ENCODE assay signal across 1 fruit fly cellular context in genomic region chrX:3297444-3298300, dm6.
A peak's percentile ranks its signal among the peaks of the same experiment; 100 is the strongest.
TF ChIP-seq lines count a peak whose summit lies in the region.

No protein-coding gene starts in this region.

TF ChIP-seq in whole organism, embryonic, 481 proteins besides CTCF, POLR2A, EP300 and RAD21 (continued from another document and continues in another):
- no peak for TF ChIP-seq Nf-YB (GFP tag; optimal IDR thresholded peaks at IDR 0.05; lab: Kevin White, UChicago)
- TF ChIP-seq CG17328 (GFP tag; IDR thresholded peaks at IDR 0.05; lab: Robert Waterston, UW), result 0 out of 2 replicates have a peak, but pooled peaks have one; percentile 8
- no peak for TF ChIP-seq CG18619 (GFP tag; optimal IDR thresholded peaks at IDR 0.05; lab: Kevin White, UChicago)
- no peak for TF ChIP-seq jigr1 (GFP tag; IDR thresholded peaks at IDR 0.05; lab: Robert Waterston, UW)
- no peak for TF ChIP-seq CG7987 (GFP tag; optimal IDR thresholded peaks at IDR 0.05; lab: Kevin White, UChicago)
- no peak for TF ChIP-seq Abd-B (GFP tag; optimal IDR thresholded peaks at IDR 0.05; lab: Kevin White, UChicago)
- no peak for TF ChIP-seq CG10543 (GFP tag; optimal IDR thresholded peaks at IDR 0.05; lab: Kevin White, UChicago)
- no peak for TF ChIP-seq dmrt11E (tag; optimal IDR thresholded peaks at IDR 0.05; lab: Kevin White, UChicago)
- no peak for TF ChIP-seq GATAe (GFP tag; conservative IDR thresholded peaks at IDR 0.05; lab: Robert Waterston, UW)
- TF ChIP-seq Ravus (GFP tag; IDR thresholded peaks at IDR 0.05; lab: Robert Waterston, UW), result no peak
- no peak for TF ChIP-seq CG15269 (tag; optimal IDR thresholded peaks at IDR 0.05; lab: Kevin White, UChicago)
- TF ChIP-seq CG17612 (GFP tag; IDR thresholded peaks at IDR 0.05; lab: Robert Waterston, UW), result no peak
- TF ChIP-seq sima (GFP tag; optimal IDR thresholded peaks at IDR 0.05; lab: Kevin White, UChicago), result no peak
- TF ChIP-seq ind (GFP tag; optimal IDR thresholded peaks at IDR 0.05; lab: Kevin White, UChicago), result no peak
- TF ChIP-seq CG16813 (GFP tag; IDR thresholded peaks at IDR 0.05; lab: Robert Waterston, UW; ENCODE audit: partially characterized antibody), result no peak
- no peak for TF ChIP-seq gcm (GFP tag; optimal IDR thresholded peaks at IDR 0.05; lab: Kevin White, UChicago)
- no peak for TF ChIP-seq Aef1 (GFP tag; IDR thresholded peaks at IDR 0.05; lab: Robert Waterston, UW)
- TF ChIP-seq CG2116 (GFP tag; optimal IDR thresholded peaks at IDR 0.05; lab: Kevin White, UChicago), result no peak
- no peak for TF ChIP-seq klu (GFP tag; IDR thresholded peaks at IDR 0.05; lab: Robert Waterston, UW)
- TF ChIP-seq NC2α (GFP tag; optimal IDR thresholded peaks at IDR 0.05; lab: Kevin White, UChicago), result no peak
- no peak for TF ChIP-seq mam (GFP tag; optimal IDR thresholded peaks at IDR 0.05; lab: Kevin White, UChicago)
- TF ChIP-seq CG7963 (GFP tag; IDR thresholded peaks at IDR 0.05; lab: Robert Waterston, UW; ENCODE audit: partially characterized antibody), result no peak
- TF ChIP-seq Sin3A (optimal IDR thresholded peaks at IDR 0.05; lab: Kevin White, UChicago), result no peak
- no peak for TF ChIP-seq CG6654 (GFP tag; optimal IDR thresholded peaks at IDR 0.05; lab: Kevin White, UChicago)
- TF ChIP-seq so (GFP tag; IDR thresholded peaks at IDR 0.05; lab: Robert Waterston, UW), result no peak
- TF ChIP-seq CG1792 (GFP tag; optimal IDR thresholded peaks at IDR 0.05; lab: Kevin White, UChicago), result no peak
- no peak for TF ChIP-seq cwo (GFP tag; optimal IDR thresholded peaks at IDR 0.05; lab: Kevin White, UChicago)
- no peak for TF ChIP-seq CG12942 (GFP tag; optimal IDR thresholded peaks at IDR 0.05; lab: Kevin White, UChicago)
- no peak for TF ChIP-seq CG17568 (GFP tag; optimal IDR thresholded peaks at IDR 0.05; lab: Kevin White, UChicago)
- peak; percentile 3 for TF ChIP-seq CG17359 (tag; optimal IDR thresholded peaks at IDR 0.05; lab: Kevin White, UChicago)
- TF ChIP-seq CG10462 (GFP tag; optimal IDR thresholded peaks at IDR 0.05; lab: Kevin White, UChicago), result no peak
- TF ChIP-seq CG7786 (GFP tag; optimal IDR thresholded peaks at IDR 0.05; lab: Kevin White, UChicago), result no peak
- no peak for TF ChIP-seq CG31224 (GFP tag; IDR thresholded peaks at IDR 0.05; lab: Robert Waterston, UW)
- TF ChIP-seq Neu2 (GFP tag; optimal IDR thresholded peaks at IDR 0.05; lab: Kevin White, UChicago; ENCODE audit: borderline replicate concordance), result no peak
- no peak for TF ChIP-seq sisA (GFP tag; IDR thresholded peaks at IDR 0.05; lab: Robert Waterston, UW)
- no peak for TF ChIP-seq kay (GFP tag; optimal IDR thresholded peaks at IDR 0.05; lab: Kevin White, UChicago)
- TF ChIP-seq bab2 (GFP tag; optimal IDR thresholded peaks at IDR 0.05; lab: Kevin White, UChicago), result no peak
- no peak for TF ChIP-seq Ssrp (tag; optimal IDR thresholded peaks at IDR 0.05; lab: Kevin White, UChicago)
- TF ChIP-seq dmrt99B (tag; optimal IDR thresholded peaks at IDR 0.05; lab: Kevin White, UChicago), result peak; percentile 15
- TF ChIP-seq CG13287 (GFP tag; IDR thresholded peaks at IDR 0.05; lab: Robert Waterston, UW; ENCODE audit: partially characterized antibody), result no peak
- TF ChIP-seq Sox100B (GFP tag; optimal IDR thresholded peaks at IDR 0.05; lab: Kevin White, UChicago), result peak; percentile 4
- no peak for TF ChIP-seq CG17385 (GFP tag; optimal IDR thresholded peaks at IDR 0.05; lab: Kevin White, UChicago)
- TF ChIP-seq sug (tag; optimal IDR thresholded peaks at IDR 0.05; lab: Kevin White, UChicago), result peak; percentile 13
- TF ChIP-seq gce (GFP tag; IDR thresholded peaks at IDR 0.05; lab: Robert Waterston, UW), result no peak
- no peak for TF ChIP-seq br (optimal IDR thresholded peaks at IDR 0.05; lab: Kevin White, UChicago)
- TF ChIP-seq rib (GFP tag; IDR thresholded peaks at IDR 0.05; lab: Robert Waterston, UW), result no peak
- no peak for TF ChIP-seq stwl (tag; optimal IDR thresholded peaks at IDR 0.05; lab: Kevin White, UChicago)
- TF ChIP-seq CG11398 (GFP tag; optimal IDR thresholded peaks at IDR 0.05; lab: Kevin White, UChicago), result no peak
- no peak for TF ChIP-seq sqz (GFP tag; optimal IDR thresholded peaks at IDR 0.05; lab: Kevin White, UChicago)
- TF ChIP-seq bsh (GFP tag; optimal IDR thresholded peaks at IDR 0.05; lab: Kevin White, UChicago), result peak in 1 of 2 experiments; percentile 16
- no peak for TF ChIP-seq nmo (GFP tag; optimal IDR thresholded peaks at IDR 0.05; lab: Kevin White, UChicago)
- TF ChIP-seq CG14441 (GFP tag; IDR thresholded peaks at IDR 0.05; lab: Robert Waterston, UW), result no peak
- TF ChIP-seq CG42726 (GFP tag; IDR thresholded peaks at IDR 0.05; lab: Robert Waterston, UW; ENCODE audit: partially characterized antibody), result no peak
- no peak for TF ChIP-seq al (GFP tag; IDR thresholded peaks at IDR 0.05; lab: Robert Waterston, UW)
- TF ChIP-seq Lpt (GFP tag; optimal IDR thresholded peaks at IDR 0.05; lab: Kevin White, UChicago), result no peak
- TF ChIP-seq CG31388 (GFP tag; optimal IDR thresholded peaks at IDR 0.05; lab: Kevin White, UChicago), result no peak
- no peak for TF ChIP-seq dysf (GFP tag; IDR thresholded peaks at IDR 0.05; lab: Robert Waterston, UW)
- no peak for TF ChIP-seq CG14667 (GFP tag; IDR thresholded peaks at IDR 0.05; lab: Robert Waterston, UW)
- TF ChIP-seq CG31441 (GFP tag; IDR thresholded peaks at IDR 0.05; lab: Robert Waterston, UW), result no peak
- no peak for TF ChIP-seq CG14860 (GFP tag; IDR thresholded peaks at IDR 0.05; lab: Robert Waterston, UW; ENCODE audit: partially characterized antibody)
- TF ChIP-seq Drgx (GFP tag; IDR thresholded peaks at IDR 0.05; lab: Robert Waterston, UW), result peak; percentile 48; the same call in 1 of the 2 replicates
- TF ChIP-seq CG10959 (GFP tag; IDR thresholded peaks at IDR 0.05; lab: Robert Waterston, UW), result no peak
- TF ChIP-seq org-1 (GFP tag; optimal IDR thresholded peaks at IDR 0.05; lab: Kevin White, UChicago), result no peak
- TF ChIP-seq CG3065 (GFP tag; optimal IDR thresholded peaks at IDR 0.05; lab: Kevin White, UChicago), result no peak
- TF ChIP-seq Hey (tag; optimal IDR thresholded peaks at IDR 0.05; lab: Kevin White, UChicago), result no peak
- TF ChIP-seq CG3847 (GFP tag; IDR thresholded peaks at IDR 0.05; lab: Robert Waterston, UW), result no peak
- TF ChIP-seq D (optimal IDR thresholded peaks at IDR 0.05; lab: Kevin White, UChicago), result no peak
- TF ChIP-seq D (GFP tag; optimal IDR thresholded peaks at IDR 0.05; lab: Kevin White, UChicago), result no peak
- TF ChIP-seq HLH4C (GFP tag; IDR thresholded peaks at IDR 0.05; lab: Robert Waterston, UW; ENCODE audit: partially characterized antibody), result no peak
- TF ChIP-seq pnt (GFP tag; optimal IDR thresholded peaks at IDR 0.05; lab: Kevin White, UChicago), result no peak
- TF ChIP-seq aop (GFP tag; IDR thresholded peaks at IDR 0.05; lab: Robert Waterston, UW), result no peak
- TF ChIP-seq Camta (GFP tag; optimal IDR thresholded peaks at IDR 0.05; lab: Kevin White, UChicago), result no peak
- no peak for TF ChIP-seq CG10147 (GFP tag; optimal IDR thresholded peaks at IDR 0.05; lab: Kevin White, UChicago)
- no peak for TF ChIP-seq ro (GFP tag; IDR thresholded peaks at IDR 0.05; lab: Robert Waterston, UW)
- TF ChIP-seq Sry-δ (GFP tag; optimal IDR thresholded peaks at IDR 0.05; lab: Kevin White, UChicago), result no peak
- no peak for TF ChIP-seq CG14050 (GFP tag; IDR thresholded peaks at IDR 0.05; lab: Robert Waterston, UW)
- 0 out of 4 replicates have a peak, but pooled peaks have one; percentile 17 for TF ChIP-seq chinmo (GFP tag; IDR thresholded peaks at IDR 0.05; lab: Robert Waterston, UW; ENCODE audit: partially characterized antibody)
- TF ChIP-seq wdn (GFP tag; IDR thresholded peaks at IDR 0.05; lab: Robert Waterston, UW), result no peak
- TF ChIP-seq Taf1 (GFP tag; IDR thresholded peaks at IDR 0.05; lab: Robert Waterston, UW), result no peak
- no peak for TF ChIP-seq dimm (GFP tag; IDR thresholded peaks at IDR 0.05; lab: Robert Waterston, UW)
- TF ChIP-seq oc (tag; optimal IDR thresholded peaks at IDR 0.05; lab: Kevin White, UChicago), result no peak
- peak; percentile 31 for TF ChIP-seq slbo (GFP tag; IDR thresholded peaks at IDR 0.05; lab: Robert Waterston, UW)
- no peak for TF ChIP-seq CG11085 (GFP tag; IDR thresholded peaks at IDR 0.05; lab: Robert Waterston, UW)
- TF ChIP-seq CkIIα-i1 (GFP tag; IDR thresholded peaks at IDR 0.05; lab: Robert Waterston, UW), result no peak
- TF ChIP-seq ranshi (GFP tag; IDR thresholded peaks at IDR 0.05; lab: Robert Waterston, UW), result 0 out of 2 replicates have a peak, but pooled peaks have one; percentile 4
- TF ChIP-seq CG6683 (GFP tag; optimal IDR thresholded peaks at IDR 0.05; lab: Kevin White, UChicago), result no peak
- peak; percentile 26 for TF ChIP-seq CG8388 (GFP tag; optimal IDR thresholded peaks at IDR 0.05; lab: Kevin White, UChicago)
- TF ChIP-seq CG12659 (GFP tag; optimal IDR thresholded peaks at IDR 0.05; lab: Kevin White, UChicago), result no peak
- TF ChIP-seq HLH54F (GFP tag; optimal IDR thresholded peaks at IDR 0.05; lab: Kevin White, UChicago), result no peak
- no peak for TF ChIP-seq maf-S (GFP tag; optimal IDR thresholded peaks at IDR 0.05; lab: Kevin White, UChicago)
- no peak for TF ChIP-seq Awh (GFP tag; IDR thresholded peaks at IDR 0.05; lab: Robert Waterston, UW)
- TF ChIP-seq NK7.1 (GFP tag; optimal IDR thresholded peaks at IDR 0.05; lab: Kevin White, UChicago), result no peak
- no peak for TF ChIP-seq pum (GFP tag; optimal IDR thresholded peaks at IDR 0.05; lab: Kevin White, UChicago)
- TF ChIP-seq pita (GFP tag; optimal IDR thresholded peaks at IDR 0.05; lab: Kevin White, UChicago), result no peak
- no peak for TF ChIP-seq CG9215 (GFP tag; IDR thresholded peaks at IDR 0.05; lab: Robert Waterston, UW)
- no peak for TF ChIP-seq CG13624 (GFP tag; optimal IDR thresholded peaks at IDR 0.05; lab: Kevin White, UChicago)
- TF ChIP-seq tin (GFP tag; optimal IDR thresholded peaks at IDR 0.05; lab: Kevin White, UChicago), result no peak
- TF ChIP-seq Rx (GFP tag; IDR thresholded peaks at IDR 0.05; lab: Robert Waterston, UW), result no peak
- no peak for TF ChIP-seq CG10321 (GFP tag; IDR thresholded peaks at IDR 0.05; lab: Robert Waterston, UW)
- no peak for TF ChIP-seq cad (GFP tag; optimal IDR thresholded peaks at IDR 0.05; lab: Kevin White, UChicago)
- TF ChIP-seq ERR (GFP tag; optimal IDR thresholded peaks at IDR 0.05; lab: Kevin White, UChicago), result no peak
- TF ChIP-seq bigmax (GFP tag; optimal IDR thresholded peaks at IDR 0.05; lab: Kevin White, UChicago), result no peak
- peak; percentile 85 for TF ChIP-seq sens (GFP tag; lab: Kevin White, UChicago)
- no peak for TF ChIP-seq Poxn (GFP tag; IDR thresholded peaks at IDR 0.05; lab: Robert Waterston, UW)
- TF ChIP-seq Stat92E (GFP tag; optimal IDR thresholded peaks at IDR 0.05; lab: Kevin White, UChicago), result no peak
- TF ChIP-seq tx (GFP tag; optimal IDR thresholded peaks at IDR 0.05; lab: Kevin White, UChicago), result no peak
- TF ChIP-seq CG15073 (GFP tag; optimal IDR thresholded peaks at IDR 0.05; lab: Kevin White, UChicago), result peak; percentile 25
- TF ChIP-seq TFAM (GFP tag; optimal IDR thresholded peaks at IDR 0.05; lab: Kevin White, UChicago), result no peak
- TF ChIP-seq kni (GFP tag; optimal IDR thresholded peaks at IDR 0.05; lab: Kevin White, UChicago), result no peak
- TF ChIP-seq CG1603 (tag; optimal IDR thresholded peaks at IDR 0.05; lab: Kevin White, UChicago), result peak; percentile 21
- peak; percentile 23 for TF ChIP-seq mirr (GFP tag; optimal IDR thresholded peaks at IDR 0.05; lab: Kevin White, UChicago)
- TF ChIP-seq Hr3 (GFP tag; optimal IDR thresholded peaks at IDR 0.05; lab: Kevin White, UChicago), result no peak
- TF ChIP-seq bbx (GFP tag; IDR thresholded peaks at IDR 0.05; lab: Robert Waterston, UW; ENCODE audit: partially characterized antibody), result no peak
- no peak for TF ChIP-seq pzg (GFP tag; optimal IDR thresholded peaks at IDR 0.05; lab: Kevin White, UChicago)
- TF ChIP-seq CG32772 (GFP tag; IDR thresholded peaks at IDR 0.05; lab: Robert Waterston, UW), result no peak
- TF ChIP-seq chm (GFP tag; IDR thresholded peaks at IDR 0.05; lab: Robert Waterston, UW), result no peak
- no peak for TF ChIP-seq CG34422 (GFP tag; IDR thresholded peaks at IDR 0.05; lab: Robert Waterston, UW)
- TF ChIP-seq CG7357 (GFP tag; IDR thresholded peaks at IDR 0.05; lab: Robert Waterston, UW), result no peak
- TF ChIP-seq lmd (GFP tag; IDR thresholded peaks at IDR 0.05; lab: Robert Waterston, UW), result no peak
- TF ChIP-seq Dll (GFP tag; IDR thresholded peaks at IDR 0.05; lab: Robert Waterston, UW; ENCODE audit: partially characterized antibody), result no peak
- no peak for TF ChIP-seq CG9727 (GFP tag; optimal IDR thresholded peaks at IDR 0.05; lab: Kevin White, UChicago)
- TF ChIP-seq Sry-β (GFP tag; optimal IDR thresholded peaks at IDR 0.05; lab: Kevin White, UChicago), result no peak
- TF ChIP-seq CG5245 (GFP tag; optimal IDR thresholded peaks at IDR 0.05; lab: Kevin White, UChicago), result no peak
- no peak for TF ChIP-seq Hmr (GFP tag; optimal IDR thresholded peaks at IDR 0.05; lab: Kevin White, UChicago)
- no peak for TF ChIP-seq Dp (GFP tag; optimal IDR thresholded peaks at IDR 0.05; lab: Kevin White, UChicago)
- TF ChIP-seq CG6765 (GFP tag; optimal IDR thresholded peaks at IDR 0.05; lab: Kevin White, UChicago), result no peak
- no peak for TF ChIP-seq ftz-f1 (GFP tag; optimal IDR thresholded peaks at IDR 0.05; lab: Kevin White, UChicago)
- no peak for TF ChIP-seq C15 (GFP tag; IDR thresholded peaks at IDR 0.05; lab: Robert Waterston, UW)
- TF ChIP-seq luna (GFP tag; optimal IDR thresholded peaks at IDR 0.05; lab: Kevin White, UChicago), result no peak
- 0 out of 2 replicates have a peak, but pooled peaks have one; percentile 19 for TF ChIP-seq Ptx1 (GFP tag; IDR thresholded peaks at IDR 0.05; lab: Robert Waterston, UW)
- TF ChIP-seq Myb (GFP tag; optimal IDR thresholded peaks at IDR 0.05; lab: Kevin White, UChicago), result no peak
- no peak for TF ChIP-seq Elba2 (GFP tag; optimal IDR thresholded peaks at IDR 0.05; lab: Kevin White, UChicago)
- no peak for TF ChIP-seq CG7556 (GFP tag; optimal IDR thresholded peaks at IDR 0.05; lab: Kevin White, UChicago)
- TF ChIP-seq amos (GFP tag; IDR thresholded peaks at IDR 0.05; lab: Robert Waterston, UW; ENCODE audit: partially characterized antibody), result no peak
- TF ChIP-seq H15 (GFP tag; IDR thresholded peaks at IDR 0.05; lab: Robert Waterston, UW), result no peak
- no peak for TF ChIP-seq CG17802 (tag; optimal IDR thresholded peaks at IDR 0.05; lab: Kevin White, UChicago)
- TF ChIP-seq run (tag; optimal IDR thresholded peaks at IDR 0.05; lab: Kevin White, UChicago), result no peak
- no peak for TF ChIP-seq CG11695 (GFP tag; IDR thresholded peaks at IDR 0.05; lab: Robert Waterston, UW)
- no peak for TF ChIP-seq Kr (GFP tag; optimal IDR thresholded peaks at IDR 0.05; lab: Kevin White, UChicago)
- TF ChIP-seq CG8924 (tag; optimal IDR thresholded peaks at IDR 0.05; lab: Kevin White, UChicago), result no peak
